Fruit fly (Drosophila melanogaster) whole organism, embryonic: ENCODE results near the gene TotX.

Source experiments
- Abd-B ChIP-seq: fragments of 200-800 bp; sonication (Bioruptor generic); optimal IDR thresholded peaks from 2 replicates; lab custom pipeline; 2018; ENCODE audit warnings: missing biosample characterization, mild to moderate bottlenecking, missing genetic modification characterization, moderate library complexity
- Atf6 ChIP-seq: fragments of 200-800 bp; sonication (Bioruptor generic); IDR thresholded peaks from 2 replicates; pipeline ENCODE4 v1.3.6; 2022; ENCODE audit warnings: missing biosample characterization, missing genetic modification characterization
- BEAF-32 ChIP-seq: fragments of 200-800 bp; sonication (Bioruptor generic); optimal IDR thresholded peaks from 3 replicates; lab custom pipeline; 2017; ENCODE audit warnings: missing biosample characterization, missing genetic modification characterization, mild to moderate bottlenecking, moderate library complexity, missing genetic modification reagents
- BtbVII ChIP-seq: fragments of 200-800 bp; sonication (Bioruptor generic); optimal IDR thresholded peaks from 3 replicates; lab custom pipeline; 2017; ENCODE audit warnings: missing biosample characterization, mild to moderate bottlenecking, missing genetic modification characterization
- CG10147 ChIP-seq: fragments of 200-800 bp; sonication (Bioruptor generic); optimal IDR thresholded peaks from 2 replicates; lab custom pipeline; 2019; ENCODE audit warnings: missing biosample characterization, mild to moderate bottlenecking, missing genetic modification characterization, moderate library complexity
- CG11093 ChIP-seq: fragments of 200-800 bp; sonication (Bioruptor generic); IDR thresholded peaks from 3 replicates; pipeline ENCODE4 v1.3.6; 2022; ENCODE audit warnings: missing biosample characterization, missing genetic modification characterization
- CG11398 ChIP-seq: fragments of 200-800 bp; sonication (Bioruptor generic); optimal IDR thresholded peaks from 2 replicates; lab custom pipeline; 2016; ENCODE audit warnings: missing biosample characterization, missing genetic modification characterization
- CG11695 ChIP-seq: fragments of 200-800 bp; sonication (Bioruptor generic); IDR thresholded peaks from 3 replicates; pipeline ENCODE4 v1.3.6; 2022; ENCODE audit warnings: missing biosample characterization, missing genetic modification characterization
- CG12071 ChIP-seq: fragments of 200-800 bp; sonication (Bioruptor generic); optimal IDR thresholded peaks from 3 replicates; lab custom pipeline; 2018; ENCODE audit warnings: missing biosample characterization, mild to moderate bottlenecking, missing genetic modification characterization
- CG12659 ChIP-seq: fragments of 200-800 bp; sonication (Bioruptor generic); optimal IDR thresholded peaks from 3 replicates; lab custom pipeline; 2017; ENCODE audit warnings: mild to moderate bottlenecking, missing biosample characterization, missing genetic modification reagents, missing genetic modification characterization
- CG2678 ChIP-seq: fragments of 200-800 bp; sonication (Bioruptor generic); optimal IDR thresholded peaks from 3 replicates; lab custom pipeline; 2019; ENCODE audit warnings: missing biosample characterization, mild to moderate bottlenecking, missing genetic modification characterization, moderate library complexity
- CG32767 ChIP-seq: fragments of 200-800 bp; sonication (Bioruptor generic); IDR thresholded peaks from 2 replicates; pipeline ENCODE4 v1.3.6; 2022; ENCODE audit warnings: missing biosample characterization, missing genetic modification characterization
- CG34376 ChIP-seq: fragments of 200-800 bp; sonication (Bioruptor generic); optimal IDR thresholded peaks from 2 replicates; lab custom pipeline; 2018; ENCODE audit warnings: missing biosample characterization, mild to moderate bottlenecking, missing genetic modification characterization
- CG43689 ChIP-seq: fragments of 200-800 bp; sonication (Bioruptor generic); IDR thresholded peaks from 2 replicates; pipeline ENCODE4 v1.3.6; 2022; ENCODE audit warnings: missing biosample characterization, missing genetic modification characterization
- CG4424 ChIP-seq: fragments of 200-800 bp; sonication (Bioruptor generic); optimal IDR thresholded peaks from 3 replicates; lab custom pipeline; 2016; ENCODE audit warnings: missing biosample characterization, missing genetic modification characterization
- CG6683 ChIP-seq: fragments of 200-800 bp; sonication (Bioruptor generic); optimal IDR thresholded peaks from 2 replicates; lab custom pipeline; 2017; ENCODE audit warnings: missing biosample characterization, mild to moderate bottlenecking, missing genetic modification characterization, missing genetic modification reagents
- CG6689 ChIP-seq: fragments of 200-800 bp; sonication (Bioruptor generic); IDR thresholded peaks from 2 replicates; pipeline ENCODE4 v1.3.6; 2022; ENCODE audit warnings: missing biosample characterization, missing genetic modification characterization
- CG8281 ChIP-seq: fragments of 200-800 bp; sonication (Bioruptor generic); optimal IDR thresholded peaks from 2 replicates; lab custom pipeline; 2018; ENCODE audit warnings: missing biosample characterization, mild to moderate bottlenecking, missing genetic modification characterization, moderate library complexity
- CG9932 ChIP-seq: fragments of 200-800 bp; sonication (Bioruptor generic); IDR thresholded peaks from 2 replicates; pipeline ENCODE4 v1.3.6; 2022; ENCODE audit warnings: missing biosample characterization, missing genetic modification characterization
- D19A ChIP-seq: fragments of 200-800 bp; optimal IDR thresholded peaks from 3 replicates; lab custom pipeline; 2019; ENCODE audit warnings: missing biosample characterization, mild to moderate bottlenecking, missing genetic modification characterization, moderate library complexity
- Dad ChIP-seq: fragments of 200-800 bp; sonication (Bioruptor generic); optimal IDR thresholded peaks from 3 replicates; lab custom pipeline; 2016; ENCODE audit warnings: missing biosample characterization, missing genetic modification characterization
- Dbx ChIP-seq: fragments of 200-800 bp; sonication (Bioruptor generic); IDR thresholded peaks from 3 replicates; pipeline ENCODE4 v1.3.6; 2022; ENCODE audit warnings: missing biosample characterization, missing genetic modification characterization
- Doc3 ChIP-seq: fragments of 200-800 bp; sonication (Bioruptor generic); IDR thresholded peaks from 3 replicates; pipeline ENCODE4 v1.3.6; 2022; ENCODE audit warnings: missing biosample characterization, missing genetic modification characterization; ENCODE audit not compliant: partially characterized antibody
- Dp ChIP-seq: fragments of 200-800 bp; sonication (Bioruptor generic); optimal IDR thresholded peaks from 2 replicates; lab custom pipeline; 2018; ENCODE audit warnings: missing biosample characterization, mild to moderate bottlenecking, missing genetic modification characterization, moderate library complexity
- H2.0 ChIP-seq: fragments of 200-800 bp; sonication (Bioruptor generic); IDR thresholded peaks from 2 replicates; pipeline ENCODE4 v1.3.6; 2022; ENCODE audit warnings: missing biosample characterization, missing genetic modification characterization
- Hey ChIP-seq: fragments of 200-800 bp; sonication (Bioruptor generic); optimal IDR thresholded peaks from 3 replicates; lab custom pipeline; 2018; ENCODE audit warnings: missing biosample characterization, mild to moderate bottlenecking, missing genetic modification characterization
- Hr39 ChIP-seq: fragments of >200 bp; optimal IDR thresholded peaks from 2 replicates; lab custom pipeline; 2017
- MBD-R2 ChIP-seq: fragments of 200-800 bp; sonication (Bioruptor generic); IDR thresholded peaks from 2 replicates; pipeline ENCODE4 v1.3.6; 2022; ENCODE audit warnings: missing biosample characterization, missing genetic modification characterization
- Meics ChIP-seq: fragments of 200-800 bp; sonication (Bioruptor generic); optimal IDR thresholded peaks from 2 replicates; lab custom pipeline; 2017; ENCODE audit warnings: missing biosample characterization, mild to moderate bottlenecking, missing genetic modification characterization
- Neu2 ChIP-seq: fragments of 200-800 bp; sonication (Bioruptor generic); optimal IDR thresholded peaks from 3 replicates; lab custom pipeline; 2016; ENCODE audit warnings: missing biosample characterization, missing genetic modification characterization, borderline replicate concordance
- bsh ChIP-seq, 2 experiments: fragments of 200-800 bp; sonication (Bioruptor generic); optimal IDR thresholded peaks; 2 replicates each; lab custom pipeline; 2017 to 2018; ENCODE audit warnings: mild to moderate bottlenecking in 2 of 2, missing biosample characterization in 2 of 2, missing genetic modification characterization in 2 of 2, moderate library complexity in 1 of 2
- crc ChIP-seq: fragments of 200-800 bp; sonication (Bioruptor generic); optimal IDR thresholded peaks from 2 replicates; lab custom pipeline; 2016; ENCODE audit warnings: missing biosample characterization, missing genetic modification characterization
- croc ChIP-seq: fragments of 200-800 bp; sonication (Bioruptor generic); conservative IDR thresholded peaks from 3 replicates; pipeline ENCODE4 v1.3.6; 2022; ENCODE audit warnings: missing biosample characterization, missing genetic modification characterization
- crol ChIP-seq: fragments of 200-800 bp; sonication (Bioruptor generic); IDR thresholded peaks from 2 replicates; pipeline ENCODE4 v1.3.6; 2022; ENCODE audit warnings: missing biosample characterization, missing genetic modification characterization
- dmrt99B ChIP-seq: fragments of 200-800 bp; sonication (Bioruptor generic); optimal IDR thresholded peaks from 2 replicates; lab custom pipeline; 2018; ENCODE audit warnings: missing biosample characterization, mild to moderate bottlenecking, missing genetic modification characterization, moderate library complexity
- eve ChIP-seq, 2 experiments: fragments of >200 bp; optimal IDR thresholded peaks; 2 replicates each; lab custom pipeline; 2017; ENCODE audit warnings: missing biosample characterization in 2 of 2, missing genetic modification characterization in 2 of 2
- fd3F ChIP-seq: fragments of 200-800 bp; sonication (Bioruptor generic); optimal IDR thresholded peaks from 2 replicates; lab custom pipeline; 2018; ENCODE audit warnings: missing biosample characterization, mild to moderate bottlenecking, missing genetic modification characterization, moderate library complexity
- gem ChIP-seq: fragments of 200-800 bp; sonication (Bioruptor generic); optimal IDR thresholded peaks from 2 replicates; lab custom pipeline; 2019; ENCODE audit warnings: missing biosample characterization, mild to moderate bottlenecking, missing genetic modification characterization, moderate library complexity
- gt ChIP-seq: fragments of 200-800 bp; sonication (Bioruptor generic); IDR thresholded peaks from 2 replicates; pipeline ENCODE4 v1.3.6; 2022; ENCODE audit warnings: missing biosample characterization, missing genetic modification characterization
- h ChIP-seq: fragments of >200 bp; optimal IDR thresholded peaks from 2 replicates; lab custom pipeline; 2017
- inv ChIP-seq: fragments of 200-800 bp; sonication (Bioruptor generic); IDR thresholded peaks from 2 replicates; pipeline ENCODE4 v1.3.6; 2022; ENCODE audit warnings: missing biosample characterization, missing genetic modification characterization; ENCODE audit not compliant: partially characterized antibody
- pfk ChIP-seq: fragments of 200-800 bp; sonication (Bioruptor generic); optimal IDR thresholded peaks from 2 replicates; lab custom pipeline; 2018; ENCODE audit warnings: missing biosample characterization, mild to moderate bottlenecking, missing genetic modification characterization, moderate library complexity
- pnt ChIP-seq: fragments of 200-800 bp; sonication (Bioruptor generic); optimal IDR thresholded peaks from 3 replicates; lab custom pipeline; 2016; ENCODE audit warnings: missing biosample characterization, missing genetic modification characterization
- run ChIP-seq: fragments of 200-800 bp; sonication (Bioruptor generic); optimal IDR thresholded peaks from 3 replicates; lab custom pipeline; 2018; ENCODE audit warnings: missing biosample characterization, mild to moderate bottlenecking, missing genetic modification characterization
- schlank ChIP-seq: fragments of 200-800 bp; sonication (Bioruptor generic); optimal IDR thresholded peaks from 2 replicates; lab custom pipeline; 2018; ENCODE audit warnings: missing biosample characterization, mild to moderate bottlenecking, missing genetic modification characterization
- sens ChIP-seq: fragments of 200-800 bp; sonication (Bioruptor generic); peaks from one replicate; lab custom pipeline; 2016; ENCODE audit warnings: missing biosample characterization, missing genetic modification characterization
- sr ChIP-seq: fragments of 200-800 bp; sonication (Bioruptor generic); IDR thresholded peaks from 3 replicates; pipeline ENCODE4 v1.3.6; 2022; ENCODE audit warnings: missing biosample characterization, missing genetic modification characterization
- wdn ChIP-seq: fragments of 200-800 bp; sonication (Bioruptor generic); IDR thresholded peaks from 2 replicates; pipeline ENCODE4 v1.3.6; 2022; ENCODE audit warnings: missing biosample characterization, missing genetic modification characterization
- yki ChIP-seq: fragments of >200 bp; optimal IDR thresholded peaks from 3 replicates; lab custom pipeline; 2018
- zen ChIP-seq: fragments of 200-800 bp; sonication (Bioruptor generic); optimal IDR thresholded peaks from 3 replicates; lab custom pipeline; 2018; ENCODE audit warnings: missing biosample characterization, mild to moderate bottlenecking, missing genetic modification characterization, moderate library complexity

Gene TotX

DNA sequence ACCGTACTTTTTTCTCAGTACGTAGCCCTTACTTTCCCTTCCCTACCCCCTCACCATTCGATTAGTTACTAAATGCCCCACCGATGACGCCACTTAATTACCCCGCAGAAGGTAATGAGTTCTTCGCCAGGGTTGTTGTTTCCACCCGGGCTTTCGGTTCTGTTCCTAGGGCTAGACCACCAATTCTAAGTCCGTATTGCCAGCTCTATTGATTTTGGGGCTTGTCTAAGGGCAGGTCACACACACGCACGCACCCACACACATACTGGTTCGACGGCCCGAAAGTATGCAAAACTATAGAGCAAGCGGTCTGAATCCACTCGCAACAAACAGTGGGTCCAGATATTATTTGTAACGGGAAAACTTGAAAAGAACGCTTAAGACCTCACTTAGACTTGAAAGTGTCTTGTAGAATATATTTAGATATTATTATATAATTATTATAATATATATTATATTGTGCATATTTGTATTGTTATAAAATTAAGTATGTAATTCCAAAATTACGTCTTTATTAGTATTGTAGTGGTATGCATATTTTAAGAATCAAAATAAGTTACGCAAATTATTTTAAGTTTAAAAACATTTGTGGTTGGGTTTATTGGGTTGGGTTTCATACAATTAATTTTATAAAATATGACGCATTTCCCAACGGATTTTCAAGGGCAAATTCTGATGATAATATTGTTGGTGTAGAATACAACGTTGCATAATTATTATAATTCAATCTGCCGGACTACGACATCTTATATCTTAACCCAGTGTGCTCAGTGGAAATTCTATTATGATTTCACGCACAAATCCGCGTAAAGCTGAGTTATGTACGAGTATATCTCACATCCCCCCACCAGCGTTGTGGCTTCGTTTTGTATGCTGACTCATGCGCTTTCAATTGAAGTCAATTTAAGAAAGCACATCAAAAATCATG, 44.7 kb upstream of the TotX start (continued):
- TF ChIP-seq bsh (GFP tag; optimal IDR thresholded peaks at IDR 0.05; lab: Kevin White, UChicago) (peak in 1 of 2 experiments; percentile 23), wdn (GFP tag; lab: Robert Waterston, UW) (no peak), h (lab: Kevin White, UChicago) (no peak), CG6689 (no peak), Hr39 (lab: Kevin White, UChicago) (no peak), CG2678 (tag; lab: Kevin White, UChicago) (peak; percentile 69), Dbx (GFP tag; lab: Robert Waterston, UW) (0 out of 3 replicates have a peak, but pooled peaks have one; percentile 50), Doc3 (no peak), sr (GFP tag; lab: Robert Waterston, UW) (no peak), zen (no peak), crc (GFP tag; lab: Kevin White, UChicago) (no peak), Hey (no peak), dmrt99B (peak; percentile 60), Meics (peak; percentile 70), run (tag; lab: Kevin White, UChicago) (peak; percentile 26), H2.0 (GFP tag; lab: Robert Waterston, UW) (no peak), CG9932 (GFP tag; lab: Robert Waterston, UW) (no peak; the same call in 1 of the 2 replicates), schlank (tag; lab: Kevin White, UChicago) (no peak), Dad (GFP tag; lab: Kevin White, UChicago) (no peak), CG11695 (0 out of 3 replicates have a peak, but pooled peaks have one; percentile 31), CG12071 (GFP tag; lab: Kevin White, UChicago) (no peak), crol (GFP tag; lab: Robert Waterston, UW) (peak; percentile 86), CG10147 (no peak), CG12659 (GFP tag; lab: Kevin White, UChicago) (peak; percentile 38), sens (GFP tag; lab: Kevin White, UChicago) (peak; percentile 75), CG11398 (GFP tag; lab: Kevin White, UChicago) (no peak), gt (GFP tag; lab: Robert Waterston, UW) (no peak), CG43689 (GFP tag; lab: Robert Waterston, UW) (no peak), gem (peak; percentile 72), pfk (GFP tag; lab: Kevin White, UChicago) (no peak), Neu2 (GFP tag; lab: Kevin White, UChicago) (no peak), eve (GFP tag; optimal IDR thresholded peaks at IDR 0.05; lab: Kevin White, UChicago) (peak in 1 of 2 experiments; percentile 75), inv (GFP tag; lab: Robert Waterston, UW) (no peak), CG34376 (GFP tag; lab: Kevin White, UChicago) (no peak), CG11093 (GFP tag; lab: Robert Waterston, UW) (no peak), Atf6 (GFP tag; lab: Robert Waterston, UW) (no peak), Abd-B (GFP tag; lab: Kevin White, UChicago) (no peak), BEAF-32 (GFP tag; lab: Kevin White, UChicago) (no peak), pnt (GFP tag; lab: Kevin White, UChicago) (no peak), CG4424 (GFP tag; lab: Kevin White, UChicago) (peak; percentile 4), yki (lab: Kevin White, UChicago) (no peak), CG6683 (GFP tag; lab: Kevin White, UChicago) (no peak), CG8281 (tag; lab: Kevin White, UChicago) (no peak), croc (no peak), D19A (tag; lab: Kevin White, UChicago) (peak; percentile 50), MBD-R2 (GFP tag; lab: Robert Waterston, UW) (peak; percentile 26; the same call in 1 of the 2 replicates), fd3F (GFP tag; lab: Kevin White, UChicago) (peak; percentile 3), CG32767 (GFP tag; lab: Robert Waterston, UW) (peak; percentile 29; the same call in 1 of the 2 replicates), Dp (GFP tag; lab: Kevin White, UChicago) (no peak), BtbVII (peak; percentile 46)
